Worm (Caenorhabditis elegans) whole organism, L4 larva: ENCODE data around the gene Y37E11AL.12.

Experiments used
- dpl-1 ChIP-seq: fragments of 150-350 bp; optimal IDR thresholded peaks from 2 replicates; lab custom pipeline; 2014; ENCODE audit warnings: missing biosample characterization, missing genetic modification reagents, missing genetic modification characterization
- egl-27 ChIP-seq: sonication (generic microtip); optimal IDR thresholded peaks from 3 replicates; lab custom pipeline; 2017; ENCODE audit warnings: missing biosample characterization, missing genetic modification reagents, missing genetic modification characterization
- fos-1 ChIP-seq: fragments of 150-350 bp; optimal IDR thresholded peaks from 2 replicates; lab custom pipeline; 2014; ENCODE audit warnings: missing biosample characterization, missing genetic modification characterization
- jun-1 ChIP-seq: fragments of 150-350 bp; optimal IDR thresholded peaks from 2 replicates; lab custom pipeline; 2014; ENCODE audit warnings: missing biosample characterization, missing genetic modification reagents, missing genetic modification characterization
- nhr-10 ChIP-seq: fragments of 150-350 bp; optimal IDR thresholded peaks from 2 replicates; lab custom pipeline; 2014; ENCODE audit warnings: missing biosample characterization, missing genetic modification characterization

DNA sequence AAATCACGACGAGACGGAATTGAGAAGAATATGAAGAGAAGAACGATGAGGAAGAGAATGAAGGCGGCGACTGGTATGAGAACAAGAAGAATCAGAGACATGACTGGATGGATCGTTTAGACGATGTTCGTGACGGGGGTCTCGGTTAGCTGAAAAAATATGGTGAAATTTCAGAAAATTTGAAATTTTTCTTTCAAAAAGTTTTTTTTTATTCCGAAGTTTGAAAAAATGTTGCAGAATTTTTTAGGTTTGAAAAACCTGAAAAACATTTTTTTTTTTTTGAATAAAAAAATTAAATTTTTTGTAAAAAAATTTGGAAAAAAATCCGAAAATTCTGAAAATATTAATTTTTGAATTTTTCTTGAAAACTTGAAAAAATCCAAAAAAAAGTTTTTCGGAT is 17.3 kb upstream of the Y37E11AL.12 start, which contains the start of gene Y37E11AM.3:
- no peak for TF ChIP-seq dpl-1
- TF ChIP-seq fos-1: no peak
- no peak for TF ChIP-seq egl-27 (tag; lab: Kevin White, UChicago)
- TF ChIP-seq nhr-10: no peak
- TF ChIP-seq jun-1 (tag; lab: Kevin White, UChicago): no peak
